Fruit fly (Drosophila melanogaster): Measurements from ENCODE around the gene Smr.

The Smr gene

dm6 chrX:12766286-12766685 lies 23.9 kb upstream of the Smr start:
- TF ChIP-seq bsh (GFP tag; optimal IDR thresholded peaks at IDR 0.05) (peak in 1 of 2 experiments; percentile 31), CG18599 (GFP tag; optimal IDR thresholded peaks at IDR 0.05) (peak; percentile 23), row (GFP tag; IDR thresholded peaks at IDR 0.05) (0 out of 3 replicates have a peak, but pooled peaks have one; percentile 8), CG6854 (GFP tag; optimal IDR thresholded peaks at IDR 0.05) (peak; percentile 26), esg (GFP tag; conservative IDR thresholded peaks at IDR 0.05) (no peak), eve (GFP tag; optimal IDR thresholded peaks at IDR 0.05) (peak in 1 of 2 experiments; percentile 59), CG3407 (GFP tag; optimal IDR thresholded peaks at IDR 0.05) (no peak), CG6175 (GFP tag; IDR thresholded peaks at IDR 0.05) (no peak), Med (GFP tag) (peak; percentile 55), Blimp-1 (GFP tag; optimal IDR thresholded peaks at IDR 0.05) (peak; percentile 15), gem (tag; optimal IDR thresholded peaks at IDR 0.05) (peak; percentile 37), onecut (GFP tag; IDR thresholded peaks at IDR 0.05) (peak; percentile 72), Hmr (GFP tag; optimal IDR thresholded peaks at IDR 0.05) (peak; percentile 25), CG6791 (GFP tag; IDR thresholded peaks at IDR 0.05; ENCODE audit: partially characterized antibody) (no peak), sens-2 (GFP tag; IDR thresholded peaks at IDR 0.05) (no peak), CG5180 (GFP tag; optimal IDR thresholded peaks at IDR 0.05) (no peak), CG7839 (tag; optimal IDR thresholded peaks at IDR 0.05) (peak; percentile 10), sob (GFP tag; IDR thresholded peaks at IDR 0.05) (no peak), CG7556 (GFP tag; optimal IDR thresholded peaks at IDR 0.05) (peak; percentile 10), fd64A (GFP tag; optimal IDR thresholded peaks at IDR 0.05) (no peak), crc (GFP tag; optimal IDR thresholded peaks at IDR 0.05) (no peak), tio (GFP tag; optimal IDR thresholded peaks at IDR 0.05) (no peak), CG10321 (GFP tag; IDR thresholded peaks at IDR 0.05) (no peak), mam (GFP tag; optimal IDR thresholded peaks at IDR 0.05) (peak; percentile 6), CG4854 (GFP tag; optimal IDR thresholded peaks at IDR 0.05) (no peak), CG10565 (GFP tag; optimal IDR thresholded peaks at IDR 0.05) (no peak), CG9797 (GFP tag; optimal IDR thresholded peaks at IDR 0.05) (no peak), sens (GFP tag) (peak; percentile 70), NfI (GFP tag; optimal IDR thresholded peaks at IDR 0.05) (no peak), Chrac-16 (GFP tag; optimal IDR thresholded peaks at IDR 0.05) (no peak), unpg (GFP tag; optimal IDR thresholded peaks at IDR 0.05) (peak; percentile 14), ttk (GFP tag; IDR thresholded peaks at IDR 0.05) (no peak), stc (GFP tag; IDR thresholded peaks at IDR 0.05) (peak; percentile 25; the same call in 1 of the 2 replicates), CG17328 (GFP tag; IDR thresholded peaks at IDR 0.05) (0 out of 2 replicates have a peak, but pooled peaks have one; percentile 24), CG17385 (GFP tag; optimal IDR thresholded peaks at IDR 0.05) (peak; percentile 4), ATbp (GFP tag; optimal IDR thresholded peaks at IDR 0.05) (peak; percentile 2), az2 (GFP tag; optimal IDR thresholded peaks at IDR 0.05) (peak; percentile 5), Atf-2 (GFP tag; optimal IDR thresholded peaks at IDR 0.05) (no peak), CG1603 (tag; optimal IDR thresholded peaks at IDR 0.05) (peak; percentile 47), fd96Cb (tag; optimal IDR thresholded peaks at IDR 0.05) (peak; percentile 19), CG7786 (GFP tag; optimal IDR thresholded peaks at IDR 0.05) (no peak), PHDP (tag; optimal IDR thresholded peaks at IDR 0.05) (peak; percentile 5), CG11696 (GFP tag; IDR thresholded peaks at IDR 0.05) (peak; percentile 88), Taf1 (GFP tag; IDR thresholded peaks at IDR 0.05) (no peak), so (GFP tag; IDR thresholded peaks at IDR 0.05) (0 out of 3 replicates have a peak, but pooled peaks have one; percentile 15), phol (tag; optimal IDR thresholded peaks at IDR 0.05) (peak; percentile 16), fru (optimal IDR thresholded peaks at IDR 0.05) (no peak), CG17359 (tag; optimal IDR thresholded peaks at IDR 0.05) (peak; percentile 33), Sry-δ (GFP tag; optimal IDR thresholded peaks at IDR 0.05) (peak; percentile 6), scrt (GFP tag; optimal IDR thresholded peaks at IDR 0.05) (no peak), aop (GFP tag; IDR thresholded peaks at IDR 0.05) (no peak)
